Worm (Caenorhabditis elegans): ENCODE results near the gene B0024.4.

ce11 chrV:10333843-10334242, 36.6 kb downstream of the B0024.4 start:
- no peak for TF ChIP-seq med-1 (GFP tag; optimal IDR thresholded peaks at IDR 0.05; ENCODE audit: insufficient read depth)
- TF ChIP-seq ztf-29 (GFP tag; IDR thresholded peaks at IDR 0.05) = no peak
- TF ChIP-seq T22C8.4 (GFP tag; IDR thresholded peaks at IDR 0.05) = no peak

Measured in whole organism, midembryonic.